Comparison of ENCODE assay signal across 2 worm cellular contexts in the genomic region with DNA sequence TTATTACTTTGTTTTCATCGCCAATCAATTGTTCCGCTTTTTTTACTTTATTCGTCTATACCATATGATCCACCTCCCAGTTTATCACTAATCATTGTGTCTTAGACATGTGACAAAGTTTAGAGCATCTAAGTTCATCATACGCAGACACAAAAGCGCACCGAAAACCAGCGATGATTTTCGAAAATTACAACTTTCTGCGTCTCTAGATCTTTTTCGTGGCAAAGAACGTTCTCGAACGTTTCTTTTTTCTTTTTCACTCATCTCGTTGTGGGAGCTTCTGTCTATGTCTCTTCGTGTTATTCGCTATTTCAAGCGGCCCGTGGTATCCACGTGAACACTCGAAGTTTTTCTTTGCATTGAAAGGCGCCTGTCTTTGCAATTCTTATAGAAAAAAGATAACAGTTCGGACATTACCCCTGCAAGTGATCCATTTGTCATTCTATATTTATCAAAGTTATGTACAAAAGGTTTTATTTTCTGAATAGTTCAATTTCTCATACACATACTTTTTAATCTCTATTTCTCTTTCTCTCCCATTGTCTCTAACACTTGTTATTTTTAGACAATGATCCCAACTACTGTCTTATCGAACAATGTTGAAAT.
TF ChIP-seq lines count a peak whose summit lies in the region.

A gene (plus strand): TSS at position 566 of the 606 bp plus-strand sequence.

TF ChIP-seq in whole organism, L1 larva, 84 proteins besides CTCF, POLR2A, EP300 and RAD21 (continued from another document):
- TF ChIP-seq fos-1 (tag; optimal IDR thresholded peaks at IDR 0.05; lab: Kevin White, UChicago) (peak; percentile 23), mdl-1 (tag; optimal IDR thresholded peaks at IDR 0.05; lab: Kevin White, UChicago) (peak in 1 of 2 experiments; percentile 95), pag-3 (tag; optimal IDR thresholded peaks at IDR 0.05; lab: Kevin White, UChicago; ENCODE audit: borderline replicate concordance, insufficient read depth) (no peak), Y116A8C.19 (tag; optimal IDR thresholded peaks at IDR 0.05; lab: Kevin White, UChicago; ENCODE audit: borderline replicate concordance) (no peak), C34B4.2 (tag; optimal IDR thresholded peaks at IDR 0.05; lab: Kevin White, UChicago) (no peak), elt-3 (tag; optimal IDR thresholded peaks at IDR 0.05; lab: Kevin White, UChicago) (peak in 4 of 6 experiments; percentile 9 to 89 (median 72)), ets-5 (GFP tag; IDR thresholded peaks at IDR 0.05; lab: Robert Waterston, UW) (no peak), nhr-85 (tag; lab: Kevin White, UChicago) (peak; percentile 98), irx-1 (tag; optimal IDR thresholded peaks at IDR 0.05; lab: Kevin White, UChicago) (peak; percentile 80), unc-30 (tag; optimal IDR thresholded peaks at IDR 0.05; lab: Kevin White, UChicago) (no peak), ceh-88 (GFP tag; IDR thresholded peaks at IDR 0.05; lab: Robert Waterston, UW) (peak; percentile 53), unc-86 (tag; optimal IDR thresholded peaks at IDR 0.05; lab: Kevin White, UChicago) (no peak), ceh-8 (GFP tag; optimal IDR thresholded peaks at IDR 0.05; lab: Kevin White, UChicago) (peak; percentile 7), snu-23 (GFP tag; optimal IDR thresholded peaks at IDR 0.05; lab: Kevin White, UChicago) (peak; percentile 92), isw-1 (GFP tag; IDR thresholded peaks at IDR 0.05; lab: Robert Waterston, UW) (peak; percentile 20; the same call in 1 of the 2 replicates), swsn-7 (tag; optimal IDR thresholded peaks at IDR 0.05; lab: Kevin White, UChicago) (peak; percentile 85), nhr-237 (tag; optimal IDR thresholded peaks at IDR 0.05; lab: Kevin White, UChicago) (peak; percentile 30), ama-1 (optimal IDR thresholded peaks at IDR 0.05; lab: Kevin White, UChicago) (no peak), ceh-82 (tag; optimal IDR thresholded peaks at IDR 0.05; lab: Kevin White, UChicago) (peak in 2 of 3 experiments; percentile 25 to 63), fkh-8 (tag; optimal IDR thresholded peaks at IDR 0.05; lab: Kevin White, UChicago) (peak; percentile 87), aha-1 (tag; optimal IDR thresholded peaks at IDR 0.05; lab: Kevin White, UChicago) (no peak), fkh-10 (GFP tag; optimal IDR thresholded peaks at IDR 0.05; lab: Kevin White, UChicago) (peak; percentile 9), lsy-2 (tag; optimal IDR thresholded peaks at IDR 0.05; lab: Kevin White, UChicago) (peak; percentile 80 to 83), tlp-1 (tag; optimal IDR thresholded peaks at IDR 0.05; lab: Kevin White, UChicago) (no peak)

TF ChIP-seq in whole organism, L4 larva, 104 proteins besides CTCF, POLR2A, EP300 and RAD21 (continued from another document):
- TF ChIP-seq F44E2.7 (GFP tag; IDR thresholded peaks at IDR 0.05; lab: Robert Waterston, UW) (no peak), hlh-30 (tag; optimal IDR thresholded peaks at IDR 0.05; lab: Kevin White, UChicago; ENCODE audit: insufficient read depth) (peak; percentile 97), dmd-8 (GFP tag; IDR thresholded peaks at IDR 0.05; lab: Robert Waterston, UW) (no peak), nhr-25 (tag; optimal IDR thresholded peaks at IDR 0.05; lab: Kevin White, UChicago; ENCODE audit: borderline replicate concordance, insufficient read depth) (peak; percentile 49), jun-1 (tag; optimal IDR thresholded peaks at IDR 0.05; lab: Kevin White, UChicago) (no peak), mxl-2 (GFP tag; conservative IDR thresholded peaks at IDR 0.05; lab: Robert Waterston, UW) (peak; percentile 98), mdt-29 (GFP tag; IDR thresholded peaks at IDR 0.05; lab: Robert Waterston, UW) (peak; percentile 96), lim-7 (GFP tag; IDR thresholded peaks at IDR 0.05; lab: Robert Waterston, UW) (no peak), arid-1 (GFP tag; conservative IDR thresholded peaks at IDR 0.05; lab: Robert Waterston, UW) (no peak), lin-38 (GFP tag; IDR thresholded peaks at IDR 0.05; lab: Robert Waterston, UW) (no peak), mep-1 (tag; optimal IDR thresholded peaks at IDR 0.05; lab: Kevin White, UChicago) (peak; percentile 87), aha-1 (tag; lab: Kevin White, UChicago) (peak; percentile 96), nhr-41 (GFP tag; IDR thresholded peaks at IDR 0.05; lab: Robert Waterston, UW) (peak; percentile 79; the same call in 1 of the 2 replicates), zfp-2 (tag; optimal IDR thresholded peaks at IDR 0.05; lab: Kevin White, UChicago) (no peak), daf-8 (GFP tag; IDR thresholded peaks at IDR 0.05; lab: Robert Waterston, UW) (no peak), ctbp-1 (GFP tag; IDR thresholded peaks at IDR 0.05; lab: Robert Waterston, UW) (peak; percentile 75), hif-1 (tag; optimal IDR thresholded peaks at IDR 0.05; lab: Kevin White, UChicago) (peak in 1 of 2 experiments; percentile 69), zag-1 (tag; optimal IDR thresholded peaks at IDR 0.05; lab: Kevin White, UChicago) (no peak), tra-1 (GFP tag; IDR thresholded peaks at IDR 0.05; lab: Robert Waterston, UW) (peak; percentile 96), spr-1 (tag; optimal IDR thresholded peaks at IDR 0.05; lab: Kevin White, UChicago) (peak; percentile 75), tag-97 (GFP tag; IDR thresholded peaks at IDR 0.05; lab: Robert Waterston, UW) (no peak), F37D6.2 (tag; optimal IDR thresholded peaks at IDR 0.05; lab: Kevin White, UChicago) (no peak), ceh-28 (tag; optimal IDR thresholded peaks at IDR 0.05; lab: Kevin White, UChicago) (no peak), lir-3 (tag; optimal IDR thresholded peaks at IDR 0.05; lab: Kevin White, UChicago) (no peak), D1046.2 (GFP tag; IDR thresholded peaks at IDR 0.05; lab: Robert Waterston, UW) (no peak), daf-19 (GFP tag; conservative IDR thresholded peaks at IDR 0.05; lab: Robert Waterston, UW) (no peak), fkh-10 (GFP tag; optimal IDR thresholded peaks at IDR 0.05; lab: Kevin White, UChicago) (no peak)
